Fruit fly (Drosophila melanogaster) S2 (cell line): ENCODE measurements around the gene Polr1D.

ENCODE experiments used
- CG8478 ChIP-seq: fragments of >200 bp; optimal IDR thresholded peaks from 2 replicates; lab custom pipeline; 2018
- CTCF ChIP-seq, 2 experiments: fragments of >200 bp; optimal IDR thresholded peaks; 2 replicates each; lab custom pipeline; 2018

The Polr1D gene

dm6 chr2L:19114183-19114776, 20.8 kb downstream of the Polr1D start, which contains the start of gene CG10561:
Gene CG10561, plus strand, starts transcription at chr2L:19114401.
- TF ChIP-seq CG8478 (lab: Kevin White, UChicago) (no peak), CTCF (optimal IDR thresholded peaks at IDR 0.05; lab: Kevin White, UChicago) (no peak)

dm6 chr2L:19112200-19112599, 22.8 kb downstream of the Polr1D start:
- no peak for TF ChIP-seq CTCF (optimal IDR thresholded peaks at IDR 0.05; lab: Kevin White, UChicago)
- no peak for TF ChIP-seq CG8478 (lab: Kevin White, UChicago)

- TF ChIP-seq CG8478 (lab: Kevin White, UChicago): no peak
- TF ChIP-seq CTCF (optimal IDR thresholded peaks at IDR 0.05; lab: Kevin White, UChicago): no peak
These were observed 23.3 kb downstream of the Polr1D start for dm6 chr2L:19111729-19112128.

DNA sequence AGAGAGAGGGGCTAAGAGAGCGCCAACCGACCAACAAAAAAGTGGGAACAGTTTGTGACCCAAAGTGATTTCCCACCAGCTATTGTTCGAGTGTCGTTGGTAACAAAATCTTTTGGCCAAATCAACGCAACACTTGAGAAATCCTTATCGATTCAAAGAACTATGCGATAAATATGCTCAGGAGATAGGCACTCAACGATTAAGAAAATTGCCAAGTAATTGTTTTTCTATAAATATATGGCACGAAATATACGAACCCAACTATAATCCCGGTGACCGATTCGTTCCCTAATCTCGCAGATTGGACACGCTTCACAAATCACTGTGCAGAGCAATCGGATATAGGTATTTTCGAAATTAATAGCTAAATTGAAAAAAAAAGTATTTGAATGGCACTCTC, 23.9 kb downstream of the Polr1D start:
- TF ChIP-seq CTCF (optimal IDR thresholded peaks at IDR 0.05; lab: Kevin White, UChicago) (no peak), CG8478 (lab: Kevin White, UChicago) (no peak)

DNA sequence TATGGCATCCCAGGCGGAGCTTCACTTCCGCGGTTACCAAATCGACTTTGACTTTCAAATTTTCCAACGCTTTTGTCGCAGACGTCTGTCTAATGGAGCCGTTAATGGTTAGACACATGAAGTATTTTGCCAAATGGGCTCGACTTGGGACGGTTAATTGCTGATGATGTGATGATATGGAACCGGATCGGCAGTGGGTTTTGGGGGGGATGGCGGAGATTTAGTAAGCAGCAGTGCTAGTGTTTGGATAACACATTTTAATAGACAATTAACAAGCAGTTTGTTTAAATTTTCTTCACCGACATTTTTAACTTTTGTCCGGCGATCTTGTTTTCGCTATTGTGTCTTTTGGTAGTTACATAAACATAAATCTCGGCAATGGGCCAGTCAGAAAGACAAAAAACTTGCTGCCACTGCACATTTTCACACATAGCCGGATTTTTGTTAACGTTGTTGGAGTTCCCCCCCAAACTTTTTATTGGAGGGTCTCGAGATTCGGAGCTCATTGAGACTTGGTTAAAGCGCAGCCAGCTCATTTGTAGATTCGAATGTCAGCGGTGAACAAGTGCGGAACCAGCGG, 25.3 kb downstream of the Polr1D start, which contains the start of gene amd:
Gene amd, plus strand, starts transcription at position 530 of the 580 bp plus-strand sequence.
- TF ChIP-seq CG8478 (lab: Kevin White, UChicago) (no peak), CTCF (optimal IDR thresholded peaks at IDR 0.05; lab: Kevin White, UChicago) (no peak)

- no peak for TF ChIP-seq CG8478 (lab: Kevin White, UChicago)
- TF ChIP-seq CTCF (optimal IDR thresholded peaks at IDR 0.05; lab: Kevin White, UChicago): no peak
These were observed 26.6 kb downstream of the Polr1D start, which contains the start of gene Lim3 for dm6 chr2L:19108377-19108876. Gene Lim3, minus strand, starts transcription at chr2L:19108427.

dm6 chr2L:19106235-19106634, 28.8 kb downstream of the Polr1D start:
- no peak for TF ChIP-seq CG8478 (lab: Kevin White, UChicago)
- TF ChIP-seq CTCF (optimal IDR thresholded peaks at IDR 0.05; lab: Kevin White, UChicago): no peak

DNA sequence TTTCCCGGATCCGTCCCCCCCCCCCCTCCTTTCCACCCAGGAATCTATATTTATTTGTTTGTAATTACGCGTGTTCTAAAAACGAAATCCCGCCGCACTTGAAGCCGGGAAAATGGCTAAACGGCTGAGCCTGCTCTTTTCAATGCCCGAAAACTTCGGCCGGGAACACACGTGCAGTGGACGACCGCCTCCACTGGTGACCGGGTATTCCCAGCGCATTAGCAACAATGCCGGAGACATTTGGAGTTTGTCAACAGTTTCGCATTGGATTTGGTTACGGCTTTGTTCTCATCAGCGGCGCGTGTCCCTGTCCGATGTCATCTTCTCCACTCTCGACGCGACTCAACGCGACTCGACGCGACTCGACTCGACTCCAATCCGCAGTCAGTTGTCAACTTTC, 30.6 kb downstream of the Polr1D start:
- TF ChIP-seq CTCF (optimal IDR thresholded peaks at IDR 0.05; lab: Kevin White, UChicago) (no peak), CG8478 (lab: Kevin White, UChicago) (no peak)

DNA sequence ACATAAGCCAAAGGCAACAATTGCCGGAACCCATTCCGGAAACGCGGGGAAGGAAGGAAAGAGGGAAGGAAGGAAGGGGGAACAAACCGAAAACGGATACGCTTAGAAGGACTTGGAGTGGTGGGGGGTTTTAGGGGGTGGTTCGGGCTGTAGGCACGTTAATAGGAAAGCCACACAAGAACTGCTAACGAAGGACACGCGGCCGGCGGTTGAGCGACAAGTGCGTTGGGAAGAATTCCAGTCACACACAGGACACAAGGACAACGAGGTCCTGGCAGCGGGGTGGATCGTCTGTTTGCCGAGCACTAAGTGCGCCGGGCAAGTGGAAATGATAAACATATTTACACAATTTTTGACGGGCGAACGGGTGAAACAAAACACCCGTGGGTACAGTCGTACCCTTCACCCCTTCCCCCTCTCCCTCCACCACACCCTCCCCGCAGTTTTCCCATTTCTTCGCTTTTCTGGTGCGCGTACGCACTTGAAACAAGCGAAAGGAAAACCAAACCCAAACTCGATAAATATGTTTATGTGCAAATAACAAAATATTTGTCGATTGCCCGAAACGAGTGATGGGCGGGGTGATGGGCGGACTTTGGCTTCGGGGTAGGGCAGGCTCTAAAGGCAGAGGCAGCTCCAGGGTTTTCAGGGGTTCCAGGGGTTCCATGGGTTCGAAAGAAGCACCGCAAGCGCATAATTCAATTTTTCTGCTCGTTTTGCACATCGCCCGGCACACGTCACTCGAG, 31.7 kb downstream of the Polr1D start:
- TF ChIP-seq CTCF (optimal IDR thresholded peaks at IDR 0.05; lab: Kevin White, UChicago) (no peak), CG8478 (lab: Kevin White, UChicago) (no peak)

- TF ChIP-seq CTCF (optimal IDR thresholded peaks at IDR 0.05; lab: Kevin White, UChicago) (no peak), CG8478 (lab: Kevin White, UChicago) (no peak)
These were observed 33.3 kb downstream of the Polr1D start, which contains the start of the genes CG17344 and CG43731 for dm6 chr2L:19101744-19102143. Gene CG17344, plus strand, starts transcription at chr2L:19102044. Gene CG43731, plus strand, starts transcription at chr2L:19102044.

- no peak for TF ChIP-seq CTCF (optimal IDR thresholded peaks at IDR 0.05; lab: Kevin White, UChicago)
- TF ChIP-seq CG8478 (lab: Kevin White, UChicago): no peak
These were observed 36.4 kb downstream of the Polr1D start for dm6 chr2L:19098668-19099067.

dm6 chr2L:19097374-19097773, 37.7 kb downstream of the Polr1D start:
- TF ChIP-seq CTCF (optimal IDR thresholded peaks at IDR 0.05; lab: Kevin White, UChicago): no peak
- TF ChIP-seq CG8478 (lab: Kevin White, UChicago): no peak

DNA sequence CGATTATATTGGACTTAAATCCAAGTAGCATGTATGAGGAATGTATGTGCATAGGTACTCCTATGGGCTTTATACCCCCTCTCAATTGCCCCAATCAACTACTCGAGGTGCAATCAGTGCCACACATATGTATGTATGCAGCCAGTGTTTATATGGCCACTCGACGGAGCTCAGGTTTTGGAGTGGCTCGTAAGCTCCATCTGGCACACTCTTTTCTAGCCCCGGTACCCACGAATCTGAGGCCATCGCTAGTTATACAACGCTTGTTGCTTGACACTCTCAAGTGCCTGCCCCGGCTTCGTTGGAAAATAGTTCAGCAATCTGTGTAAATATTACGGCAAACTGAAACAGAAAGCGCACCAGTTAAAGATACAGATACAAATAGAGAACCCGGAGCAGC, 38.7 kb downstream of the Polr1D start:
- TF ChIP-seq CTCF (optimal IDR thresholded peaks at IDR 0.05; lab: Kevin White, UChicago) (no peak), CG8478 (lab: Kevin White, UChicago) (no peak)

dm6 chr2L:19093868-19094267, 41.2 kb downstream of the Polr1D start:
- TF ChIP-seq CTCF (optimal IDR thresholded peaks at IDR 0.05; lab: Kevin White, UChicago) (no peak), CG8478 (lab: Kevin White, UChicago) (no peak)

DNA sequence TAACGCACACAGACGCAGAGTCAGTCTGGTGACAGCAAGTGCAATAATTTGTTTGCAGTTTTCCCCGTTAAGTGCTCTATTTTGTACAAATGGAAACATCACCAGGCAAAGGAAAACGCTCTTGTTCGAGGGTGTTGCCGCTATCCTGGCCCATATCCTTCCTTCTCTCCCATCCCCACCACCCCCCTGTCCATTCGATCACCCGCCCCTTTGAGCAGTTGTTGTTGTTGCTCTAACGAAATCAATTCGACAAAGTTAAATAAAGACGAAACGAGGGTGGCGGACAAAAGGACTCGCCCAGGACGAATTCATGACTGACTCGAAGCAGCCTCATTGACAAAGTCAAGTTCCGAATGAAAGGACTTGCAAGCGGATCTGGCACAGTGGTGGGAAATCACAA, 45.6 kb downstream of the Polr1D start:
- TF ChIP-seq CTCF (optimal IDR thresholded peaks at IDR 0.05; lab: Kevin White, UChicago): no peak
- TF ChIP-seq CG8478 (lab: Kevin White, UChicago): no peak
